Worm (Caenorhabditis elegans) whole organism, L2 larva: ENCODE results near the gene srz-24.

Source experiments
- R02D3.7 ChIP-seq: fragments of 150-350 bp; optimal IDR thresholded peaks from 2 replicates; lab custom pipeline; 2014; ENCODE audit warnings: missing biosample characterization, missing genetic modification characterization
- alr-1 ChIP-seq: fragments of 150-350 bp; optimal IDR thresholded peaks from 2 replicates; lab custom pipeline; 2014; ENCODE audit warnings: missing biosample characterization, missing genetic modification characterization
- egl-27 ChIP-seq: sonication (generic microtip); optimal IDR thresholded peaks from 3 replicates; lab custom pipeline; 2017; ENCODE audit warnings: missing biosample characterization, missing genetic modification reagents, missing genetic modification characterization
- lin-13 ChIP-seq: fragments of 150-350 bp; optimal IDR thresholded peaks from 2 replicates; lab custom pipeline; 2014; ENCODE audit warnings: missing biosample characterization, missing genetic modification reagents, missing genetic modification characterization
- nhr-237 ChIP-seq: fragments of 150-350 bp; optimal IDR thresholded peaks from 2 replicates; lab custom pipeline; 2014; ENCODE audit warnings: missing biosample characterization, missing genetic modification characterization
- unc-62 ChIP-seq: fragments of 150-350 bp; optimal IDR thresholded peaks from 2 replicates; lab custom pipeline; 2014; ENCODE audit warnings: missing biosample characterization, missing genetic modification reagents, missing genetic modification characterization
- zag-1 ChIP-seq: fragments of 150-350 bp; optimal IDR thresholded peaks from 2 replicates; lab custom pipeline; 2014; ENCODE audit warnings: missing biosample characterization, missing genetic modification characterization
- ztf-11 ChIP-seq: sonication (generic microtip); optimal IDR thresholded peaks from 2 replicates; lab custom pipeline; 2017; ENCODE audit warnings: missing biosample characterization, missing genetic modification characterization

- no peak for TF ChIP-seq ztf-11 (tag; lab: Kevin White, UChicago)
- no peak for TF ChIP-seq zag-1 (tag; lab: Kevin White, UChicago)
- no peak for TF ChIP-seq lin-13 (GFP tag; lab: Kevin White, UChicago)
- no peak for TF ChIP-seq unc-62 (GFP tag; lab: Kevin White, UChicago)
- no peak for TF ChIP-seq alr-1 (tag; lab: Kevin White, UChicago)
- no peak for TF ChIP-seq R02D3.7 (tag; lab: Kevin White, UChicago)
- TF ChIP-seq nhr-237 (tag; lab: Kevin White, UChicago), result no peak
- no peak for TF ChIP-seq egl-27 (tag; lab: Kevin White, UChicago)
Measured at ce11 chrIV:4986246-4986645, 5.3 kb upstream of the srz-24 start, which contains the start of gene clec-177.
